Fruit fly (Drosophila melanogaster): ENCODE measurements around the gene CG15892.

Gene CG15892

dm6 chrX:6267187-6267711 lies 26.9 kb downstream of the CG15892 start, which contains the start of gene schlank (continued):
- TF ChIP-seq CG11247 (GFP tag; IDR thresholded peaks at IDR 0.05) (peak; percentile 16; the same call in 1 of the 2 replicates), CG13775 (GFP tag; optimal IDR thresholded peaks at IDR 0.05) (peak; percentile 62), oc (tag; optimal IDR thresholded peaks at IDR 0.05) (no peak), Nf-YC (tag; optimal IDR thresholded peaks at IDR 0.05) (peak; percentile 22), CG1792 (GFP tag; optimal IDR thresholded peaks at IDR 0.05) (no peak), CG13123 (GFP tag; optimal IDR thresholded peaks at IDR 0.05) (no peak), seq (GFP tag; IDR thresholded peaks at IDR 0.05) (peak; percentile 52; the same call in 1 of the 2 replicates), ATbp (GFP tag; optimal IDR thresholded peaks at IDR 0.05) (no peak), crol (GFP tag; IDR thresholded peaks at IDR 0.05) (no peak), Antp (GFP tag; optimal IDR thresholded peaks at IDR 0.05) (peak; percentile 75), gce (GFP tag; IDR thresholded peaks at IDR 0.05) (no peak), Hr3 (GFP tag; optimal IDR thresholded peaks at IDR 0.05) (peak; percentile 41), Optix (GFP tag; IDR thresholded peaks at IDR 0.05) (peak; percentile 63; the same call in 2 of the 3 replicates), CG13624 (GFP tag; optimal IDR thresholded peaks at IDR 0.05) (peak; percentile 54), CkIIα-i1 (GFP tag; IDR thresholded peaks at IDR 0.05) (no peak), Atf6 (GFP tag; IDR thresholded peaks at IDR 0.05) (peak; percentile 53; the same call in 1 of the 2 replicates), cas (GFP tag; IDR thresholded peaks at IDR 0.05) (no peak), bowl (GFP tag; IDR thresholded peaks at IDR 0.05) (no peak), MBD-R2 (GFP tag; IDR thresholded peaks at IDR 0.05) (no peak), shn (GFP tag; optimal IDR thresholded peaks at IDR 0.05) (peak; percentile 55), Vsx1 (GFP tag; optimal IDR thresholded peaks at IDR 0.05) (no peak), Tbp (GFP tag; optimal IDR thresholded peaks at IDR 0.05) (no peak), sens (GFP tag) (peak; percentile 80), HLH3B (GFP tag; IDR thresholded peaks at IDR 0.05) (peak; percentile 53; the same call in 1 of the 2 replicates), CG2116 (GFP tag; optimal IDR thresholded peaks at IDR 0.05) (no peak), ase (GFP tag; IDR thresholded peaks at IDR 0.05) (peak; percentile 30; the same call in 1 of the 3 replicates), CG6689 (GFP tag; IDR thresholded peaks at IDR 0.05) (peak; percentile 67), CG43689 (GFP tag; IDR thresholded peaks at IDR 0.05) (no peak), CG17829 (tag; optimal IDR thresholded peaks at IDR 0.05) (peak; percentile 28), Sry-δ (GFP tag; optimal IDR thresholded peaks at IDR 0.05) (peak; percentile 30), CG2875 (GFP tag; optimal IDR thresholded peaks at IDR 0.05) (no peak), HmgZ (tag; optimal IDR thresholded peaks at IDR 0.05) (no peak), schlank (tag; optimal IDR thresholded peaks at IDR 0.05) (peak; percentile 64), lov (optimal IDR thresholded peaks at IDR 0.05) (no peak), lov (GFP tag; IDR thresholded peaks at IDR 0.05) (no peak), slou (GFP tag; optimal IDR thresholded peaks at IDR 0.05) (peak; percentile 20), CG30020 (tag; optimal IDR thresholded peaks at IDR 0.05) (peak; percentile 38), mirr (GFP tag; optimal IDR thresholded peaks at IDR 0.05) (peak; percentile 30), gcm (GFP tag; optimal IDR thresholded peaks at IDR 0.05) (no peak), CG2129 (GFP tag; IDR thresholded peaks at IDR 0.05; ENCODE audit: partially characterized antibody) (no peak), hth (optimal IDR thresholded peaks at IDR 0.05) (no peak), phol (tag; optimal IDR thresholded peaks at IDR 0.05) (peak; percentile 61), Mad (GFP tag; optimal IDR thresholded peaks at IDR 0.05) (no peak), caup (GFP tag; optimal IDR thresholded peaks at IDR 0.05; ENCODE audit: severe bottlenecking) (peak; percentile 20), H2.0 (GFP tag; IDR thresholded peaks at IDR 0.05) (peak; percentile 63), Poxn (GFP tag; IDR thresholded peaks at IDR 0.05) (no peak), Ets65A (GFP tag) (peak; percentile 97), Trl (optimal IDR thresholded peaks at IDR 0.05) (no peak), Trl (GFP tag; optimal IDR thresholded peaks at IDR 0.05) (peak; percentile 51), tup (GFP tag; optimal IDR thresholded peaks at IDR 0.05) (no peak), CG14710 (tag; optimal IDR thresholded peaks at IDR 0.05) (peak; percentile 62), dimm (GFP tag; IDR thresholded peaks at IDR 0.05) (no peak), dati (GFP tag; IDR thresholded peaks at IDR 0.05) (no peak)
